Fruit fly (Drosophila melanogaster) whole organism, embryonic: Measurements from ENCODE around the gene SelG.
A peak's percentile ranks its signal among the peaks of the same experiment; 100 is the strongest.

ENCODE experiments used
- Atf6 ChIP-seq: fragments of 200-800 bp; sonication (Bioruptor generic); IDR thresholded peaks from 2 replicates; pipeline ENCODE4 v1.3.6; 2022; ENCODE audit warnings: missing biosample characterization, missing genetic modification characterization
- CG10209 ChIP-seq: fragments of 200-800 bp; sonication (Bioruptor generic); optimal IDR thresholded peaks from 3 replicates; lab custom pipeline; 2017; ENCODE audit warnings: missing biosample characterization, mild to moderate bottlenecking, missing genetic modification characterization, missing genetic modification reagents
- CG1024 ChIP-seq: fragments of 200-800 bp; sonication (Bioruptor generic); IDR thresholded peaks from 2 replicates; pipeline ENCODE4 v1.3.6; 2022; ENCODE audit warnings: missing biosample characterization, missing genetic modification characterization
- CG11093 ChIP-seq: fragments of 200-800 bp; sonication (Bioruptor generic); IDR thresholded peaks from 3 replicates; pipeline ENCODE4 v1.3.6; 2022; ENCODE audit warnings: missing biosample characterization, missing genetic modification characterization
- CG11456 ChIP-seq: fragments of 200-800 bp; sonication (Bioruptor generic); IDR thresholded peaks from 3 replicates; pipeline ENCODE4 v1.3.6; 2022; ENCODE audit warnings: missing biosample characterization, missing genetic modification characterization
- CG12071 ChIP-seq: fragments of 200-800 bp; sonication (Bioruptor generic); optimal IDR thresholded peaks from 3 replicates; lab custom pipeline; 2018; ENCODE audit warnings: missing biosample characterization, mild to moderate bottlenecking, missing genetic modification characterization
- CG12659 ChIP-seq: fragments of 200-800 bp; sonication (Bioruptor generic); optimal IDR thresholded peaks from 3 replicates; lab custom pipeline; 2017; ENCODE audit warnings: mild to moderate bottlenecking, missing biosample characterization, missing genetic modification reagents, missing genetic modification characterization
- CG14667 ChIP-seq: fragments of 200-800 bp; sonication (Bioruptor generic); IDR thresholded peaks from 2 replicates; pipeline ENCODE4 v1.3.6; 2022; ENCODE audit warnings: missing biosample characterization, missing genetic modification characterization
- CG17361 ChIP-seq: fragments of 200-800 bp; sonication (Bioruptor generic); IDR thresholded peaks from 3 replicates; pipeline ENCODE4 v1.3.6; 2022; ENCODE audit warnings: missing biosample characterization, missing genetic modification characterization
- CG32532 ChIP-seq: fragments of 200-800 bp; sonication (Bioruptor generic); IDR thresholded peaks from 2 replicates; pipeline ENCODE4 v1.3.6; 2022; ENCODE audit warnings: missing biosample characterization, missing genetic modification characterization
- CG3281 ChIP-seq: fragments of 200-800 bp; sonication (Bioruptor generic); optimal IDR thresholded peaks from 3 replicates; lab custom pipeline; 2017; ENCODE audit warnings: missing biosample characterization, mild to moderate bottlenecking, missing genetic modification characterization
- CG3407 ChIP-seq: fragments of 200-800 bp; sonication (Bioruptor generic); optimal IDR thresholded peaks from 2 replicates; lab custom pipeline; 2018; ENCODE audit warnings: missing biosample characterization, mild to moderate bottlenecking, missing genetic modification characterization
- CG4404 ChIP-seq: fragments of 200-800 bp; sonication (Bioruptor generic); IDR thresholded peaks from 2 replicates; pipeline ENCODE4 v1.3.6; 2022; ENCODE audit warnings: missing biosample characterization, missing genetic modification characterization
- CG4424 ChIP-seq: fragments of 200-800 bp; sonication (Bioruptor generic); optimal IDR thresholded peaks from 3 replicates; lab custom pipeline; 2016; ENCODE audit warnings: missing biosample characterization, missing genetic modification characterization
- CG4617 ChIP-seq: fragments of 200-800 bp; sonication (Bioruptor generic); optimal IDR thresholded peaks from 3 replicates; lab custom pipeline; 2016; ENCODE audit warnings: missing biosample characterization, missing genetic modification characterization, borderline replicate concordance
- CG6272 ChIP-seq: fragments of 200-800 bp; sonication (Bioruptor generic); IDR thresholded peaks from 2 replicates; pipeline ENCODE4 v1.3.6; 2022; ENCODE audit warnings: missing biosample characterization, missing genetic modification characterization
- CG6813 ChIP-seq: fragments of 200-800 bp; sonication (Bioruptor generic); optimal IDR thresholded peaks from 2 replicates; lab custom pipeline; 2017; ENCODE audit warnings: missing biosample characterization, missing genetic modification characterization, mild to moderate bottlenecking, moderate library complexity, missing genetic modification reagents
- CG9437 ChIP-seq: fragments of 200-800 bp; sonication (Bioruptor generic); optimal IDR thresholded peaks from 2 replicates; lab custom pipeline; 2018; ENCODE audit warnings: missing biosample characterization, mild to moderate bottlenecking, missing genetic modification characterization
- CG9609 ChIP-seq: fragments of 200-800 bp; sonication (Bioruptor generic); optimal IDR thresholded peaks from 3 replicates; lab custom pipeline; 2016; ENCODE audit warnings: missing biosample characterization, missing genetic modification characterization
- CG9727 ChIP-seq: fragments of 200-800 bp; sonication (Bioruptor generic); optimal IDR thresholded peaks from 3 replicates; lab custom pipeline; 2017; ENCODE audit warnings: missing biosample characterization, mild to moderate bottlenecking, missing genetic modification characterization
- Camta ChIP-seq: fragments of 200-800 bp; sonication (Bioruptor generic); optimal IDR thresholded peaks from 2 replicates; lab custom pipeline; 2016; ENCODE audit warnings: missing biosample characterization, missing genetic modification characterization
- CoRest ChIP-seq: fragments of 200-800 bp; sonication (Bioruptor generic); optimal IDR thresholded peaks from 3 replicates; lab custom pipeline; 2018; ENCODE audit warnings: missing biosample characterization, mild to moderate bottlenecking, missing genetic modification characterization, moderate library complexity
- Deaf1 ChIP-seq: fragments of 200-800 bp; optimal IDR thresholded peaks from 3 replicates; lab custom pipeline; 2019; ENCODE audit warnings: missing biosample characterization, mild to moderate bottlenecking, missing genetic modification characterization, moderate library complexity
- Fer1 ChIP-seq: fragments of 200-800 bp; sonication (Bioruptor generic); optimal IDR thresholded peaks from 2 replicates; lab custom pipeline; 2017; ENCODE audit warnings: missing biosample characterization, mild to moderate bottlenecking, missing genetic modification characterization
- Fer2 ChIP-seq: fragments of 200-800 bp; sonication (Bioruptor generic); optimal IDR thresholded peaks from 2 replicates; lab custom pipeline; 2018; ENCODE audit warnings: missing biosample characterization, mild to moderate bottlenecking, missing genetic modification characterization, moderate library complexity
- Hmx ChIP-seq: fragments of 200-800 bp; sonication (Bioruptor generic); optimal IDR thresholded peaks from 2 replicates; lab custom pipeline; 2016; ENCODE audit warnings: missing biosample characterization, missing genetic modification characterization
- Med ChIP-seq: fragments of 200-800 bp; sonication (Bioruptor generic); peaks from one replicate; lab custom pipeline; 2016; ENCODE audit warnings: missing biosample characterization, missing genetic modification characterization, mild to moderate bottlenecking, inconsistent platforms, moderate library complexity
- Meics ChIP-seq: fragments of 200-800 bp; sonication (Bioruptor generic); optimal IDR thresholded peaks from 2 replicates; lab custom pipeline; 2017; ENCODE audit warnings: missing biosample characterization, mild to moderate bottlenecking, missing genetic modification characterization
- Nf-YB ChIP-seq: fragments of 200-800 bp; sonication (Bioruptor generic); optimal IDR thresholded peaks from 3 replicates; lab custom pipeline; 2019; ENCODE audit warnings: missing biosample characterization, mild to moderate bottlenecking, missing genetic modification characterization, moderate library complexity
- Oli ChIP-seq: fragments of 200-800 bp; sonication (Bioruptor generic); optimal IDR thresholded peaks from 2 replicates; lab custom pipeline; 2018; ENCODE audit warnings: missing biosample characterization, mild to moderate bottlenecking, missing genetic modification characterization, moderate library complexity
- Sox100B ChIP-seq: fragments of 200-800 bp; sonication (Bioruptor generic); optimal IDR thresholded peaks from 3 replicates; lab custom pipeline; 2018; ENCODE audit warnings: missing biosample characterization, mild to moderate bottlenecking, missing genetic modification characterization
- Vsx1 ChIP-seq: fragments of 200-800 bp; sonication (Bioruptor generic); optimal IDR thresholded peaks from 2 replicates; lab custom pipeline; 2017; ENCODE audit warnings: missing biosample characterization, mild to moderate bottlenecking, missing genetic modification characterization, missing genetic modification reagents
- Xbp1 ChIP-seq: fragments of 200-800 bp; sonication (Bioruptor generic); optimal IDR thresholded peaks from 3 replicates; lab custom pipeline; 2016; ENCODE audit warnings: missing biosample characterization, mild to moderate bottlenecking, missing genetic modification characterization
- cwo ChIP-seq: fragments of 200-800 bp; sonication (Bioruptor generic); optimal IDR thresholded peaks from 3 replicates; lab custom pipeline; 2017; ENCODE audit warnings: missing biosample characterization, missing genetic modification characterization, mild to moderate bottlenecking, moderate library complexity, missing genetic modification reagents
- dysf ChIP-seq: fragments of 200-800 bp; sonication (Bioruptor generic); IDR thresholded peaks from 3 replicates; pipeline ENCODE4 v1.3.6; 2022; ENCODE audit warnings: missing biosample characterization, missing genetic modification characterization
- en ChIP-seq: fragments of 200-800 bp; sonication (Bioruptor generic); optimal IDR thresholded peaks from 2 replicates; lab custom pipeline; 2016; ENCODE audit warnings: missing biosample characterization, missing genetic modification characterization
- fd64A ChIP-seq: fragments of 200-800 bp; sonication (Bioruptor generic); optimal IDR thresholded peaks from 3 replicates; lab custom pipeline; 2018; ENCODE audit warnings: missing biosample characterization, mild to moderate bottlenecking, missing genetic modification characterization
- grau ChIP-seq: fragments of 200-800 bp; optimal IDR thresholded peaks from 3 replicates; lab custom pipeline; 2019; ENCODE audit warnings: missing biosample characterization, mild to moderate bottlenecking, missing genetic modification characterization, moderate library complexity
- gro ChIP-seq: fragments of 200-800 bp; sonication (Bioruptor generic); optimal IDR thresholded peaks from 2 replicates; lab custom pipeline; 2016; ENCODE audit warnings: missing biosample characterization, missing genetic modification characterization
- gt ChIP-seq: fragments of 200-800 bp; sonication (Bioruptor generic); IDR thresholded peaks from 2 replicates; pipeline ENCODE4 v1.3.6; 2022; ENCODE audit warnings: missing biosample characterization, missing genetic modification characterization
- nmo ChIP-seq: fragments of 200-800 bp; sonication (Bioruptor generic); optimal IDR thresholded peaks from 2 replicates; lab custom pipeline; 2018; ENCODE audit warnings: missing biosample characterization, mild to moderate bottlenecking, missing genetic modification characterization, moderate library complexity
- oc ChIP-seq: fragments of 200-800 bp; sonication (Bioruptor generic); optimal IDR thresholded peaks from 2 replicates; lab custom pipeline; 2018; ENCODE audit warnings: missing biosample characterization, mild to moderate bottlenecking, missing genetic modification characterization, moderate library complexity
- pho ChIP-seq: fragments of 200-800 bp; sonication (Bioruptor generic); optimal IDR thresholded peaks from 2 replicates; lab custom pipeline; 2016; ENCODE audit warnings: missing biosample characterization, missing genetic modification characterization
- sd ChIP-seq: fragments of 200-800 bp; sonication (Bioruptor generic); optimal IDR thresholded peaks from 3 replicates; lab custom pipeline; 2018; ENCODE audit warnings: missing biosample characterization, mild to moderate bottlenecking, missing genetic modification characterization, moderate library complexity
- sim ChIP-seq: fragments of 200-800 bp; sonication (Bioruptor generic); IDR thresholded peaks from 2 replicates; pipeline ENCODE4 v1.3.6; 2022; ENCODE audit warnings: missing biosample characterization, missing genetic modification characterization
- sqz ChIP-seq: fragments of 200-800 bp; sonication (Bioruptor generic); optimal IDR thresholded peaks from 3 replicates; lab custom pipeline; 2018; ENCODE audit warnings: missing biosample characterization, mild to moderate bottlenecking, missing genetic modification characterization
- tap ChIP-seq: fragments of 200-800 bp; optimal IDR thresholded peaks from 3 replicates; lab custom pipeline; 2019; ENCODE audit warnings: missing biosample characterization, mild to moderate bottlenecking, missing genetic modification characterization, moderate library complexity
- tio ChIP-seq: fragments of 200-800 bp; sonication (Bioruptor generic); optimal IDR thresholded peaks from 2 replicates; lab custom pipeline; 2017; ENCODE audit warnings: missing biosample characterization, missing genetic modification characterization, inconsistent platforms
- z ChIP-seq: fragments of 200-800 bp; sonication (Bioruptor generic); IDR thresholded peaks from 3 replicates; pipeline ENCODE4 v1.3.6; 2022; ENCODE audit warnings: missing biosample characterization, missing genetic modification characterization

The SelG gene

dm6 chrX:11848507-11849264 lies 38.4 kb upstream of the SelG start:
- TF ChIP-seq Fer1 (GFP tag; lab: Kevin White, UChicago): peak; percentile 42
- no peak for TF ChIP-seq Camta (GFP tag; lab: Kevin White, UChicago)
- TF ChIP-seq en (GFP tag; lab: Kevin White, UChicago): no peak
- TF ChIP-seq CG14667 (GFP tag; lab: Robert Waterston, UW): no peak
- TF ChIP-seq CG3281 (GFP tag; lab: Kevin White, UChicago): peak; percentile 37
- TF ChIP-seq sd (tag; lab: Kevin White, UChicago): peak; percentile 72
- TF ChIP-seq fd64A (GFP tag; lab: Kevin White, UChicago): no peak
- TF ChIP-seq Xbp1: peak; percentile 39
- 0 out of 2 replicates have a peak, but pooled peaks have one; percentile 17 for TF ChIP-seq CG1024
- TF ChIP-seq Hmx: no peak
- peak; percentile 20 for TF ChIP-seq Deaf1 (tag; lab: Kevin White, UChicago)
- TF ChIP-seq tio: no peak
- no peak for TF ChIP-seq CG4617 (GFP tag; lab: Kevin White, UChicago)
- no peak for TF ChIP-seq z
- TF ChIP-seq CG11093 (GFP tag; lab: Robert Waterston, UW): 0 out of 3 replicates have a peak, but pooled peaks have one; percentile 13
- TF ChIP-seq Atf6 (GFP tag; lab: Robert Waterston, UW): 0 out of 2 replicates have a peak, but pooled peaks have one; percentile 43
- TF ChIP-seq Nf-YB (GFP tag; lab: Kevin White, UChicago): peak; percentile 15
- peak; percentile 60 for TF ChIP-seq CoRest (tag; lab: Kevin White, UChicago)
- TF ChIP-seq nmo (GFP tag; lab: Kevin White, UChicago): peak; percentile 34
- peak; percentile 43 for TF ChIP-seq cwo (GFP tag; lab: Kevin White, UChicago)
- peak; percentile 60 for TF ChIP-seq grau
- TF ChIP-seq Meics (GFP tag; lab: Kevin White, UChicago): peak; percentile 44
- peak; percentile 34 for TF ChIP-seq Med (GFP tag; lab: Kevin White, UChicago)
- TF ChIP-seq CG12659 (GFP tag; lab: Kevin White, UChicago): peak; percentile 34
- TF ChIP-seq CG12071: peak; percentile 4
- TF ChIP-seq dysf (GFP tag; lab: Robert Waterston, UW): peak; percentile 46; the same call in 1 of the 3 replicates
- TF ChIP-seq gt (GFP tag; lab: Robert Waterston, UW): no peak
- TF ChIP-seq tap (tag; lab: Kevin White, UChicago): peak; percentile 50
- no peak for TF ChIP-seq CG4404 (GFP tag; lab: Robert Waterston, UW)
- TF ChIP-seq CG3407 (GFP tag; lab: Kevin White, UChicago): no peak
- peak; percentile 41 for TF ChIP-seq CG10209
- peak; percentile 16 for TF ChIP-seq CG9727 (GFP tag; lab: Kevin White, UChicago)
- peak; percentile 25 for TF ChIP-seq CG4424 (GFP tag; lab: Kevin White, UChicago)
- TF ChIP-seq CG9437 (GFP tag; lab: Kevin White, UChicago): peak; percentile 14
- TF ChIP-seq pho (GFP tag; lab: Kevin White, UChicago): no peak
- TF ChIP-seq CG17361 (GFP tag; lab: Robert Waterston, UW): peak; percentile 54; the same call in 2 of the 3 replicates
- peak; percentile 36 for TF ChIP-seq Vsx1 (GFP tag; lab: Kevin White, UChicago)
- peak; percentile 51 for TF ChIP-seq Sox100B
- TF ChIP-seq Oli: peak; percentile 54
- TF ChIP-seq CG6813 (GFP tag; lab: Kevin White, UChicago): no peak
- no peak for TF ChIP-seq sim (GFP tag; lab: Robert Waterston, UW)
- TF ChIP-seq gro (GFP tag; lab: Kevin White, UChicago): no peak
- no peak for TF ChIP-seq CG6272 (GFP tag; lab: Robert Waterston, UW)
- TF ChIP-seq CG11456 (GFP tag; lab: Robert Waterston, UW): no peak
- TF ChIP-seq CG9609: no peak
- TF ChIP-seq Fer2 (tag; lab: Kevin White, UChicago): peak; percentile 17
- peak; percentile 44 for TF ChIP-seq sqz
- TF ChIP-seq oc (tag; lab: Kevin White, UChicago): peak; percentile 41
- TF ChIP-seq CG32532 (GFP tag; lab: Robert Waterston, UW): 0 out of 2 replicates have a peak, but pooled peaks have one; percentile 8
